Fruit fly (Drosophila melanogaster) whole organism, pupa: ENCODE results near the gene eIF3f1.

ENCODE experiments used
- CG10348 ChIP-seq: fragments of 200-800 bp; sonication (Bioruptor generic); IDR thresholded peaks from 2 replicates; pipeline ENCODE4 v1.3.6; 2022; ENCODE audit warnings: missing biosample characterization, missing genetic modification characterization
- CG13204 ChIP-seq: fragments of 200-800 bp; sonication (Bioruptor generic); optimal IDR thresholded peaks from 2 replicates; lab custom pipeline; 2018; ENCODE audit warnings: missing biosample characterization, mild to moderate bottlenecking, missing genetic modification characterization, moderate library complexity
- CG17806 ChIP-seq: fragments of 200-800 bp; sonication (Bioruptor generic); optimal IDR thresholded peaks from 2 replicates; lab custom pipeline; 2018; ENCODE audit warnings: missing biosample characterization, mild to moderate bottlenecking, missing genetic modification characterization, moderate library complexity
- CG32121 ChIP-seq: fragments of 200-800 bp; sonication (Bioruptor generic); IDR thresholded peaks from 2 replicates; pipeline ENCODE4 v1.3.6; 2022; ENCODE audit warnings: missing biosample characterization, missing genetic modification characterization
- CG8159 ChIP-seq: fragments of 200-800 bp; sonication (Bioruptor generic); optimal IDR thresholded peaks from 3 replicates; lab custom pipeline; 2018; ENCODE audit warnings: missing biosample characterization, mild to moderate bottlenecking, missing genetic modification characterization, moderate library complexity
- CG9948 ChIP-seq: fragments of 200-800 bp; sonication (Bioruptor generic); optimal IDR thresholded peaks from 2 replicates; lab custom pipeline; 2018; ENCODE audit warnings: missing biosample characterization, mild to moderate bottlenecking, missing genetic modification characterization, moderate library complexity
- D1 ChIP-seq: fragments of 200-800 bp; sonication (Bioruptor generic); optimal IDR thresholded peaks from 2 replicates; lab custom pipeline; 2018; ENCODE audit warnings: missing biosample characterization, mild to moderate bottlenecking, missing genetic modification characterization, moderate library complexity
- Ets98B ChIP-seq: fragments of 200-800 bp; sonication (Bioruptor generic); IDR thresholded peaks from 2 replicates; pipeline ENCODE4 v1.3.6; 2022; ENCODE audit warnings: missing biosample characterization, missing genetic modification characterization
- Pif1A ChIP-seq: fragments of 200-800 bp; sonication (Bioruptor generic); optimal IDR thresholded peaks from 3 replicates; lab custom pipeline; 2016; ENCODE audit warnings: missing biosample characterization, missing genetic modification characterization
- Pif1B ChIP-seq: fragments of 200-800 bp; sonication (Bioruptor generic); optimal IDR thresholded peaks from 3 replicates; lab custom pipeline; 2016; ENCODE audit warnings: missing biosample characterization, missing genetic modification characterization
- rn ChIP-seq: fragments of 200-800 bp; sonication (Bioruptor generic); IDR thresholded peaks from 2 replicates; pipeline ENCODE4 v1.3.6; 2022; ENCODE audit warnings: missing biosample characterization, missing genetic modification characterization

DNA sequence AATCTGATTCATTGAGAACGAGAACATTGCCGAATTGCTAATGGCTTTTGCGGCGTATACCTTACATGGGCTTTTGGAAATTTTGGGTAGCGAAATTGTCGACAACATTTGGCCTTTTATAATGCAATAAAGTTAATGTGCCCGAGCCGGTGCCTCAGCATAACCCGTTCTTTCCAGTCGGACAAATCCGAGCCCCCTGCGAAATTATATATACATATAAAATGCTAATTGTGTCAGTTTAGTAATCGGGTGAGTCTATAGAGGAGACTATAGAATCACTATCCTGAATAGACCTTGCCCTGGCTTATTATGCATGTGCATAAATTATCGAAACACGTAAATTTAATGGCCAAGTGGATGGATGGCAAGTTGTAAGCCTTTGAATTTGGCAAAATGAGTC lies 35.6 kb downstream of the eIF3f1 start:
- TF ChIP-seq CG9948 (tag; lab: Kevin White, UChicago), result no peak
- no peak for TF ChIP-seq Pif1A (GFP tag; lab: Kevin White, UChicago)
- no peak for TF ChIP-seq CG10348 (GFP tag; lab: Robert Waterston, UW)
- TF ChIP-seq D1, result no peak
- no peak for TF ChIP-seq CG32121 (GFP tag; lab: Robert Waterston, UW)
- TF ChIP-seq Pif1B (GFP tag; lab: Kevin White, UChicago), result no peak
- no peak for TF ChIP-seq Ets98B (GFP tag; lab: Robert Waterston, UW)
- TF ChIP-seq CG17806, result no peak
- TF ChIP-seq CG13204 (GFP tag; lab: Kevin White, UChicago), result no peak
- no peak for TF ChIP-seq CG8159
- no peak for TF ChIP-seq rn (GFP tag; lab: Robert Waterston, UW)
